Worm (Caenorhabditis elegans): ENCODE data around the gene ubc-26.
A peak's percentile ranks its signal among the peaks of the same experiment; 100 is the strongest.

Gene ubc-26

DNA sequence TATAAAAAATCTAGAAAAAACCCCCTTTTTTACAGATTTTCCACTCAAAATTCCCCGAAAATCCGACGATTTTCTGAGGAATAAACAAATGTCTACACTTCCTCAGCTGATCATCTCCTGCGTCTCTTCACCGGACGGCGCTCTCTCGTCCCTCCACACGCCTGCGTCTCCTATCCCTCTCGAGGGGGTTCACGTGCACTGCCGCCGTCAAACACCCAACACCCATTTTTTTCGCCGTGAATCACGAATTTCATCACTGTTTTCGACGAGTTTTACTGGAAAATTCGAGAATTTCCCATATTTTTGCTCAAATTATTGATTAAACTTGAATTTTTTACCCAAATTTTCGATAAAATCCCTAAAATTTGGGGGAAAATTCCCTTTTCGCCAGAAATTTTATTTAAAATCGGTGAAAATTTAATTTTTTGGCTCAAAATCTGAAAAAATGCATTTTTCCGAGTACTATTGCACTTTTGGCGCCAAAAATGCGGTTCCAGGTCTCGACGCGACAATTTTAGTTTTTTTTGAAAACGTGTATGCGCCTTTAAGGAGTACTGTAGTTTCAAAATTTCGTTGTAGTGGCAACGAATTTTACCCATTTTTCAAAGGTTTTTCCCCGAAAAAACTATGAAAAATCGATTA lies 20.8 kb upstream of the ubc-26 start (continued):
- no peak for TF ChIP-seq ceh-82 (tag; optimal IDR thresholded peaks at IDR 0.05)
- peak; percentile 49 for TF ChIP-seq dmd-6 (GFP tag; IDR thresholded peaks at IDR 0.05)
- TF ChIP-seq lin-1 (GFP tag; IDR thresholded peaks at IDR 0.05): peak; percentile 50; the same call in 1 of the 2 replicates
- TF ChIP-seq R02D3.7 (tag; optimal IDR thresholded peaks at IDR 0.05): no peak
- no peak for TF ChIP-seq lin-29 (GFP tag; IDR thresholded peaks at IDR 0.05)

DNA sequence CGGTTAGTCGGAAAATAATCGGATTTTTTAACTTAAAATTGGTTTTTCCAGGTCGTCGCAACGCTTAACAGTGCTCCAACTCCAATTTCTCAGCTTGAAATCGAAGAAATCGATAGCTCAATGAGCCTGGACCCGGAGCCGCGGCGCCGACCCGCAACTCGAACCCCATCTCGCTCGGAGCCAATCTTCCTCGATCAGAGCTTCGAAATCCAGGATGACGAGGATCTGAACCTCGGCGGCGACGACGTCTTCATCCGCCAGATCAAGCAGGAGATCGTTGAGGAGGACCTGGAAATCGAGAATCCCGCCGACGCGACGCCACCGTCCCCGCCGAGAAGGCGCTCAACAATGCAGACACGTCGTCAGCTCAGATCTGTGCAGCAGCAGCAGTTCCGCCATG lies 20.1 kb upstream of the ubc-26 start:
- TF ChIP-seq nhr-28 (tag; optimal IDR thresholded peaks at IDR 0.05) (no peak), snpc-1.2 (GFP tag; IDR thresholded peaks at IDR 0.05) (no peak), nhr-42 (GFP tag; IDR thresholded peaks at IDR 0.05) (no peak), tag-97 (GFP tag; IDR thresholded peaks at IDR 0.05) (no peak), aha-1 (tag) (peak; percentile 7), hmg-1.1 (GFP tag; IDR thresholded peaks at IDR 0.05) (no peak), set-16 (GFP tag; IDR thresholded peaks at IDR 0.05) (peak; percentile 94)

DNA sequence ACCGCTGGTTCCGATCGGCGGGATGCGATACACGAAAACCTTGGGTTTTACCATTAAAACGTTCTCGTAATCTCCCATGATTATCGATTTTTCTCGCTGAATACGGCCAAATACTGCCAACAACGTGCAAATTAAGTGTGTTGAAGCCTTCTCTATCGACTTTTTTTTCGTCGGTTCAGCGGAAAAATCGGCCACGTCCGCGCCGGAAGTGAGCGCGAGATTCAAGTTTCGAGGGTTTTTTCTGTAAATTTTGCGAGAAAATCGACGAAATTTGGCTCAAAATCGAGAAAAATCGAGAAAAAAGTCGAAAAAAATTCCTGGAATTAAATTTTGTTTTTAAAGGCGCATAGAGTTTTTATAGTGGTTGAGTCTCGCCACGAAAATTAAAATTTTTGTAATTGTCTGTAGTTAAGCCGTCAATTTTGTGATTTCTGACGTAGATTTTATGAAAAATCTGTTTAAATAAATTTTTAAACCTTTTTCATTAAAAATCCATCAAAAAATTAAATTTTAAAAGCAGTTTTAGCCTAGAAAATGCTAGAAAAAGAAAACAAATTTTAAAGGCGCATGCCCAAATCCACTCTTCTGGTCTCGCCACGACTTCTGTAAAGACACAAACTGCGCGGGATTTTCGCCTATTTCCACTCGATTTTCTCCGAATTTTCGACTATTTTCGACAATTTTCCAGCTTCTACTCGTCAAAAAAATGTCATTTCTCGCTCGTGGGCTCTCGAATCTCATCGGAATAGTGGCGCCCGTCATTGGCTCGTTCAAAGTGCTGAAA lies 19.1 kb upstream of the ubc-26 start, which contains the start of the genes ncap-1 and Y110A2AR.1:
TSS of gene ncap-1 (minus strand) at position 241 of the 784 bp plus-strand sequence.
TSS of gene Y110A2AR.1 (plus strand) at position 637 of the 784 bp plus-strand sequence.
- no peak for TF ChIP-seq aly-2 (tag; optimal IDR thresholded peaks at IDR 0.05)
- peak; percentile 78 for TF ChIP-seq mes-2 (tag; optimal IDR thresholded peaks at IDR 0.05; ENCODE audit: poor library complexity, severe bottlenecking)
- peak; percentile 62 for TF ChIP-seq aha-1 (tag)
- TF ChIP-seq hif-1 (tag; optimal IDR thresholded peaks at IDR 0.05): peak in 1 of 2 experiments; percentile 26
- no peak for TF ChIP-seq ceh-32 (tag; optimal IDR thresholded peaks at IDR 0.05; ENCODE audit: poor library complexity)
- no peak for TF ChIP-seq unc-39 (tag; optimal IDR thresholded peaks at IDR 0.05)
- TF ChIP-seq unc-130 (GFP tag; optimal IDR thresholded peaks at IDR 0.05): peak; percentile 55
- TF ChIP-seq Y75B8A.6 (GFP tag; IDR thresholded peaks at IDR 0.05): no peak
- TF ChIP-seq lin-38 (GFP tag; IDR thresholded peaks at IDR 0.05): peak; percentile 10; the same call in 1 of the 2 replicates
- TF ChIP-seq dpl-1 (GFP tag; optimal IDR thresholded peaks at IDR 0.05): peak; percentile 65
- peak; percentile 85 for TF ChIP-seq F49E8.2 (tag; optimal IDR thresholded peaks at IDR 0.05; ENCODE audit: borderline replicate concordance)
- peak in 1 of 2 experiments; percentile 18 for TF ChIP-seq unc-62 (GFP tag; optimal IDR thresholded peaks at IDR 0.05 in 1 of 2)
- no peak for TF ChIP-seq unc-62 (tag; optimal IDR thresholded peaks at IDR 0.05)

DNA sequence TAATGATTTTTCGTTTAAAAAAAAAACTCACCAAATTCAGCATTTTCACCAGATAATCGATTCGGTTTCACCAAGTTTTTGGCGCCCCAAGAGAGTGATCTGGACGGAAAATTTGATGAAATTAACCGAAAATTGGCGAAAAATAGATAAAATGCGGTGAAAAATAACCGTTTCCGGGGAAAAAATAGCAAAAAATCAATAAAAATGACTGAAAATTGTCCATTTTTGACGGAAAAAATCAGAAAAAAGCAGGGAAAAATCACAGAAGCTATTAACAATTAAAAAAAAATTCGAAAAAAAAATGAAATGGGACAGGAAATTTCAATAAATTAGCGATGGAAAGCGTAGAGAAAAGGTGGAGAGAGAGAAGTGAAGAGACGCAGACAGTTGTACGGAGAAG lies 13.4 kb upstream of the ubc-26 start, which contains the start of gene ubc-15:
TSS of gene ubc-15 (minus strand) at position 101 of the 400 bp plus-strand sequence.
- TF ChIP-seq tag-97 (GFP tag; IDR thresholded peaks at IDR 0.05) (no peak), hif-1 (tag; optimal IDR thresholded peaks at IDR 0.05) (no peak), F37D6.2 (tag; optimal IDR thresholded peaks at IDR 0.05) (no peak), Y75B8A.6 (GFP tag; IDR thresholded peaks at IDR 0.05) (no peak), zip-11 (GFP tag; IDR thresholded peaks at IDR 0.05) (no peak), snpc-1.2 (GFP tag; IDR thresholded peaks at IDR 0.05) (no peak), duxl-1 (tag; optimal IDR thresholded peaks at IDR 0.05; ENCODE audit: poor library complexity) (no peak), zip-2 (tag; optimal IDR thresholded peaks at IDR 0.05) (no peak), ctbp-1 (GFP tag; IDR thresholded peaks at IDR 0.05) (no peak), nhr-42 (GFP tag; IDR thresholded peaks at IDR 0.05) (no peak), nhr-41 (GFP tag; IDR thresholded peaks at IDR 0.05) (no peak), lir-3 (tag; optimal IDR thresholded peaks at IDR 0.05) (no peak), aly-2 (tag; optimal IDR thresholded peaks at IDR 0.05) (no peak), php-3 (GFP tag; IDR thresholded peaks at IDR 0.05) (no peak), tra-1 (GFP tag; IDR thresholded peaks at IDR 0.05) (no peak), nhr-28 (tag; optimal IDR thresholded peaks at IDR 0.05) (no peak), rbr-2 (tag; optimal IDR thresholded peaks at IDR 0.05) (no peak), T26A8.4 (GFP tag; IDR thresholded peaks at IDR 0.05) (no peak), T20F7.1 (GFP tag; optimal IDR thresholded peaks at IDR 0.05) (no peak), mxl-2 (GFP tag; conservative IDR thresholded peaks at IDR 0.05) (no peak)
